Worm (Caenorhabditis elegans): Measurements from ENCODE around the gene C17G10.6.

C17G10.6 gene

DNA sequence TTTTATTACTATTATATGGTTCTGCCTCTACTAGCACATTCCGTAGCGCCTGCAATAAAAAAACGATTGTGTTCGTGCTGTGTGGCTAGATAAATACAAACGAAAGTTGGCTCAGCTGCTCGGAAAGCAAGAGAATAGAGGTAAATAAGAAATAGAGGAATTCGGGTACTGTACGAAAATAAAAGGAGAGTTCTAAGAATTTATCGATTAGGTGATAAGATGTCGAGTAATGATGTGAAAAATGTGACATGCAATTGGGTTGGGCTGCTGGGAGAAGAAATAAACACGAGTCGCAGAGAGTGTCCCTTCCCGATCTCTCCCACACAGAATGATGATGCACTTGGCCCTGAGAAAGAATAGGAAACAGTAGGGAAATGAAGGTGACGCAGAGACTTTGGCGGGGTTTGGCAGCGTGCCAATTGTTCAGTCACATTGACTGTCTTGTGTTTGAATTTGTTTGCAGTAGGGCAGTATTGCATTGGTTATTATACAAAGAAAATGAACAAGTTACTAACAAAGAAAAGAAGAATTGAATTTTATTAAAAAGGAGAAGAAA lies 9.6 kb downstream of the C17G10.6 start, which contains the start of gene cdc-14 (continued):
- TF ChIP-seq nhr-129 (tag; optimal IDR thresholded peaks at IDR 0.05) (peak; percentile 94), mab-5 (tag; optimal IDR thresholded peaks at IDR 0.05) (peak; percentile 35), elt-3 (tag; optimal IDR thresholded peaks at IDR 0.05) (no peak), sem-4 (tag; optimal IDR thresholded peaks at IDR 0.05) (peak; percentile 88), peb-1 (tag; optimal IDR thresholded peaks at IDR 0.05) (no peak), zag-1 (tag; optimal IDR thresholded peaks at IDR 0.05) (no peak), ztf-11 (tag; optimal IDR thresholded peaks at IDR 0.05) (no peak), lin-39 (tag; optimal IDR thresholded peaks at IDR 0.05) (no peak)

- TF ChIP-seq ceh-16 (tag; optimal IDR thresholded peaks at IDR 0.05) (no peak), lsy-2 (tag; optimal IDR thresholded peaks at IDR 0.05) (no peak), ZK546.5 (tag; optimal IDR thresholded peaks at IDR 0.05) (no peak), mab-5 (tag; optimal IDR thresholded peaks at IDR 0.05) (no peak), nhr-10 (tag; optimal IDR thresholded peaks at IDR 0.05) (no peak), alr-1 (tag; optimal IDR thresholded peaks at IDR 0.05) (no peak), gmeb-1 (tag; optimal IDR thresholded peaks at IDR 0.05) (no peak), Y55F3AM.14 (GFP tag; optimal IDR thresholded peaks at IDR 0.05) (no peak), R02D3.7 (tag; optimal IDR thresholded peaks at IDR 0.05) (no peak), nhr-6 (tag; optimal IDR thresholded peaks at IDR 0.05) (no peak), egl-27 (tag; optimal IDR thresholded peaks at IDR 0.05) (no peak), skn-1 (tag; optimal IDR thresholded peaks at IDR 0.05) (no peak), sma-9 (GFP tag; optimal IDR thresholded peaks at IDR 0.05) (no peak), sma-9 (tag; optimal IDR thresholded peaks at IDR 0.05) (no peak), snpc-4 (tag; optimal IDR thresholded peaks at IDR 0.05) (no peak), nhr-11 (tag; optimal IDR thresholded peaks at IDR 0.05) (no peak), nhr-237 (tag; optimal IDR thresholded peaks at IDR 0.05) (no peak), C34F6.9 (tag; optimal IDR thresholded peaks at IDR 0.05) (no peak), nhr-129 (tag; optimal IDR thresholded peaks at IDR 0.05) (no peak), nhr-25 (tag; optimal IDR thresholded peaks at IDR 0.05) (no peak), unc-62 (GFP tag; optimal IDR thresholded peaks at IDR 0.05) (no peak)
Measured at ce11 chrII:5592857-5593256, 10.2 kb downstream of the C17G10.6 start.

- TF ChIP-seq mab-5 (tag; optimal IDR thresholded peaks at IDR 0.05) (no peak), nhr-21 (tag; optimal IDR thresholded peaks at IDR 0.05) (no peak), snpc-4 (tag; optimal IDR thresholded peaks at IDR 0.05) (no peak), nhr-129 (tag; optimal IDR thresholded peaks at IDR 0.05) (no peak), sem-4 (tag; optimal IDR thresholded peaks at IDR 0.05) (no peak)
Measured at ce11 chrII:5591558-5591957, 11.5 kb downstream of the C17G10.6 start.

ce11 chrII:5589690-5590089 lies 13.4 kb downstream of the C17G10.6 start, which contains the start of gene C17G10.13:
Gene C17G10.13 (minus strand): TSS chrII:5589790.
- TF ChIP-seq aly-2 (tag; optimal IDR thresholded peaks at IDR 0.05) (no peak), zag-1 (tag; optimal IDR thresholded peaks at IDR 0.05) (no peak), nhr-25 (tag; optimal IDR thresholded peaks at IDR 0.05) (no peak), C34F6.9 (tag; optimal IDR thresholded peaks at IDR 0.05) (no peak), mab-5 (tag; optimal IDR thresholded peaks at IDR 0.05) (no peak), snpc-4 (tag; optimal IDR thresholded peaks at IDR 0.05) (no peak), unc-62 (GFP tag; optimal IDR thresholded peaks at IDR 0.05) (no peak), ztf-4 (tag; optimal IDR thresholded peaks at IDR 0.05) (no peak), nhr-12 (tag; optimal IDR thresholded peaks at IDR 0.05) (no peak), ceh-82 (tag; optimal IDR thresholded peaks at IDR 0.05) (no peak), R02D3.7 (tag; optimal IDR thresholded peaks at IDR 0.05) (no peak), skn-1 (tag; optimal IDR thresholded peaks at IDR 0.05) (no peak), ztf-1 (GFP tag; conservative IDR thresholded peaks at IDR 0.05) (no peak)

ce11 chrII:5587794-5588193 lies 15.3 kb downstream of the C17G10.6 start:
- TF ChIP-seq elt-1 (tag; optimal IDR thresholded peaks at IDR 0.05) (no peak), nhr-10 (tag; optimal IDR thresholded peaks at IDR 0.05) (no peak), C34F6.9 (tag; optimal IDR thresholded peaks at IDR 0.05) (no peak), dmd-4 (tag; optimal IDR thresholded peaks at IDR 0.05) (no peak), R02D3.7 (tag; optimal IDR thresholded peaks at IDR 0.05) (no peak), sem-4 (tag; optimal IDR thresholded peaks at IDR 0.05) (no peak), nhr-237 (tag; optimal IDR thresholded peaks at IDR 0.05) (no peak), nhr-129 (tag; optimal IDR thresholded peaks at IDR 0.05) (no peak), ZK546.5 (tag; optimal IDR thresholded peaks at IDR 0.05) (no peak), nhr-77 (tag; optimal IDR thresholded peaks at IDR 0.05) (no peak), nhr-12 (tag; optimal IDR thresholded peaks at IDR 0.05) (no peak), nhr-11 (tag; optimal IDR thresholded peaks at IDR 0.05) (no peak), nhr-21 (tag; optimal IDR thresholded peaks at IDR 0.05) (no peak)

All from whole organism, L2 larva.